Worm (Caenorhabditis elegans): ENCODE measurements around the gene col-72.
A peak's percentile ranks its signal among the peaks of the same experiment; 100 is the strongest.

The col-72 gene

DNA sequence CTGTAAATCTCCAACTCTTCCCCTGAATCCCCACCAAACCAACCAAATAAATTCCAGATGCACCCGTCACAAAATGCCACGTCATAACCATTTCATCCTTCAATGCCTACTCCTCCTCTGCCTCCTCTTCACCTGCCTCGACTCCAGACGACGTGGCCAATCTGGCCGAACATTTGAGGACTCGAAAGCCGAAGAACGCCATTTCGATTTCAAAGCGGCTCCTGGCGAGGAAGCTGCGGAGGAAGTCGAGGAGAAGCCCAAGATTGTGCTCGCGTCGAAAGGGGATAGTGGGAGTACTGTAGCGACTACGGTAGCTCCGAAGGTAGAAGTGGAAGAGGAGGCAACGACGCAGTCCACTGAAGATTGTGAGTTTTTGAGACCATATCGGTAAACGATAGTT is 33.4 kb upstream of the col-72 start, which contains the start of gene lgc-45:
Gene lgc-45, plus strand, starts transcription at position 56 of the 400 bp plus-strand sequence.
- TF ChIP-seq bed-3 (GFP tag; optimal IDR thresholded peaks at IDR 0.05) (no peak), drap-1 (GFP tag; optimal IDR thresholded peaks at IDR 0.05) (no peak), pha-4 (tag; optimal IDR thresholded peaks at IDR 0.05) (no peak), lin-32 (GFP tag; optimal IDR thresholded peaks at IDR 0.05) (no peak), lsy-2 (tag; optimal IDR thresholded peaks at IDR 0.05) (no peak), blmp-1 (tag; optimal IDR thresholded peaks at IDR 0.05) (no peak), mab-5 (tag; optimal IDR thresholded peaks at IDR 0.05) (no peak), nhr-76 (tag; optimal IDR thresholded peaks at IDR 0.05) (no peak), elt-3 (tag; optimal IDR thresholded peaks at IDR 0.05) (no peak), nhr-12 (tag; optimal IDR thresholded peaks at IDR 0.05) (no peak), snpc-4 (tag; optimal IDR thresholded peaks at IDR 0.05) (no peak), cnd-1 (tag; optimal IDR thresholded peaks at IDR 0.05) (no peak), tbx-8 (GFP tag; optimal IDR thresholded peaks at IDR 0.05) (no peak), ces-1 (GFP tag; optimal IDR thresholded peaks at IDR 0.05) (no peak), nhr-237 (tag; optimal IDR thresholded peaks at IDR 0.05) (no peak), ham-2 (GFP tag; optimal IDR thresholded peaks at IDR 0.05) (no peak), mls-2 (tag; optimal IDR thresholded peaks at IDR 0.05) (no peak)

DNA sequence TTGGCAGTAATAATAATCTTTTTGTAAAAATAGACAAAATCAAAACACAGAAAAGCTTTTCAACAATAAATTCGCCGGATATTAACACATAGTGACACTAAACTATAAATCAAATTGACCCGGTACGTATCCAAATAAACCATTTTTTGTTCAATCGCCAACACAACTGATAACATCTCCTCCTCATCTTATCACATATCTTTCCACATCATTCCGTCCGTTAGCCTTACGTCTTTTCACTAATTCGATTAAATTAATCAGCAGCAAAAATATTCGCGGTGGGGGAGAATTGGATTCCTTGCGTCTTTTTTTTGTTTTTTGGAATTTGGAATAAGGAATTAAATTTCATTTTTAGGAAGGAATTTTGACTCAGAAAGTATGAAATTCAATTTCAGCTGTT is 32.6 kb upstream of the col-72 start:
- TF ChIP-seq flh-1 (GFP tag; optimal IDR thresholded peaks at IDR 0.05) (no peak), unc-120 (tag; optimal IDR thresholded peaks at IDR 0.05; ENCODE audit: poor library complexity, severe bottlenecking) (no peak), nhr-28 (tag; optimal IDR thresholded peaks at IDR 0.05) (no peak)

DNA sequence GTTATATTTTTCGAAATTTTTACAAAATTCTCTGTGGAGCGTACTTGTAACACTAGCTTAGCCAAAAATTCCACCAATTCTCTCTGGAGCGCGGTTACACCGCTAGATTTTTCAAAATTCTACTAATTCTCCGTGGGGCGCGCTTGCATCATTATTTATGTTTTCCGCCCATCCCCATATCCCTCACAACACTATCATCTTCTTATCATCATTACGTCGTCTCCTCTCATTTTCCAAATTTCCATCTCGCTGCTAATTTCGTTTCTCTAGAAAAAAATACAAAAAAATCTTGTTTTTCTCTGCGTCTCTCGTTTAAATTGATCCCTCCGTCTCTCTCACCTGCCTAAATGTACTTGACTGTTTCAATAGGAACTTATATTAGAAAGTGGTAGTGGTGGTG is 31.3 kb upstream of the col-72 start:
- TF ChIP-seq ceh-43 (GFP tag; optimal IDR thresholded peaks at IDR 0.05) (no peak), unc-62 (GFP tag; optimal IDR thresholded peaks at IDR 0.05) (no peak), blmp-1 (tag; optimal IDR thresholded peaks at IDR 0.05) (no peak), drap-1 (GFP tag; optimal IDR thresholded peaks at IDR 0.05) (no peak), sem-2 (GFP tag; optimal IDR thresholded peaks at IDR 0.05) (no peak), mab-5 (tag; optimal IDR thresholded peaks at IDR 0.05) (no peak), elt-1 (tag; optimal IDR thresholded peaks at IDR 0.05; ENCODE audit: borderline replicate concordance, insufficient read depth) (no peak)

DNA sequence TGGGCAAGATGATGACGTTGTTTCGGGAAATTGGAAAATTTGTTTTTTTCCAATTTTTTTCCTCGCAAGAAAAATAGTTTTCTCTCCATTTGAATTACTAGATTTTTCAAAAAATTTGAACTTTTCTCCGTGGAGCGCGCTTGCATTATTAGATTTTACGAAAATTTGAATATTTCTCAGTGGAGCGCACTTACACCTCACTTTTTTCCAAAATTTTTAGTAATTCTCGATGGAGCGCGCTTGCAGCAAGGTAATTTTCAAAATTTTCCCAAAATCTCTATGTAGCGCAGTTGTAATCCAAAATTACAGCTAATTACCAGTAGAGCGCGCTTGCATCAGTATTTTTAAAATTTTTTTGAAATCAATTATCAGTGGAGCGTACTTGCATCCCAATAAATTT is 30.7 kb upstream of the col-72 start:
- TF ChIP-seq mls-2 (tag; optimal IDR thresholded peaks at IDR 0.05) (no peak), lsy-2 (tag; optimal IDR thresholded peaks at IDR 0.05) (no peak), mep-1 (tag; optimal IDR thresholded peaks at IDR 0.05) (no peak), bed-3 (GFP tag; optimal IDR thresholded peaks at IDR 0.05) (no peak), sem-2 (GFP tag; optimal IDR thresholded peaks at IDR 0.05) (no peak), tbx-8 (GFP tag; optimal IDR thresholded peaks at IDR 0.05) (no peak), elt-1 (tag; optimal IDR thresholded peaks at IDR 0.05; ENCODE audit: borderline replicate concordance, insufficient read depth) (no peak), ztf-11 (tag; optimal IDR thresholded peaks at IDR 0.05) (no peak), nhr-237 (tag; optimal IDR thresholded peaks at IDR 0.05) (no peak), nhr-2 (tag; optimal IDR thresholded peaks at IDR 0.05) (no peak)

DNA sequence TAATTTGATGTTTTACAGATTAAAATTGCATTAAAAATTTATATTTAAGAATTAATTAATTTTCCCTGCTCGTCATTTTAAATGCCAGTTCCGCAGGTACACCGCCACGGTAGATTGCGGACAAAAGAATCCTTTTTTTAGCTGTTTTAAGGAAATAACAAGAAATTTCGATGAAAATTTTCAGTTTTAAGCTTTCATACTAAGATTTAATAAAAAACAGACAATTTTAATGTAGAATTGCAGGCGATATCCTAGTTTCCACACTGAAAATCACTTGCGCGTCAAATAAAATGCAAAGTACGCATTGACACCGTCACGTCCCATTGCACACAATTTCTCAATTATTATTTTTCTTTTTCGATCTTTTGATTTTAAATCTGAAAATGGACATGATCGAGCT is 29.5 kb upstream of the col-72 start, which contains the start of gene dnc-3:
Gene dnc-3, plus strand, starts transcription at position 272 of the 400 bp plus-strand sequence.
- no peak for TF ChIP-seq elt-3 (tag; optimal IDR thresholded peaks at IDR 0.05)
- peak; percentile 17 for TF ChIP-seq ceh-43 (GFP tag; optimal IDR thresholded peaks at IDR 0.05)
- no peak for TF ChIP-seq zip-8 (tag; optimal IDR thresholded peaks at IDR 0.05)
- no peak for TF ChIP-seq ztf-11 (tag; optimal IDR thresholded peaks at IDR 0.05)
- peak; percentile 75 for TF ChIP-seq ces-1 (GFP tag; optimal IDR thresholded peaks at IDR 0.05)
- TF ChIP-seq nhr-237 (tag; optimal IDR thresholded peaks at IDR 0.05) = peak; percentile 5
- no peak for TF ChIP-seq unc-39 (tag; optimal IDR thresholded peaks at IDR 0.05)
- TF ChIP-seq mep-1 (tag; optimal IDR thresholded peaks at IDR 0.05) = peak; percentile 14
- TF ChIP-seq lsy-2 (tag; optimal IDR thresholded peaks at IDR 0.05) = peak; percentile 29

DNA sequence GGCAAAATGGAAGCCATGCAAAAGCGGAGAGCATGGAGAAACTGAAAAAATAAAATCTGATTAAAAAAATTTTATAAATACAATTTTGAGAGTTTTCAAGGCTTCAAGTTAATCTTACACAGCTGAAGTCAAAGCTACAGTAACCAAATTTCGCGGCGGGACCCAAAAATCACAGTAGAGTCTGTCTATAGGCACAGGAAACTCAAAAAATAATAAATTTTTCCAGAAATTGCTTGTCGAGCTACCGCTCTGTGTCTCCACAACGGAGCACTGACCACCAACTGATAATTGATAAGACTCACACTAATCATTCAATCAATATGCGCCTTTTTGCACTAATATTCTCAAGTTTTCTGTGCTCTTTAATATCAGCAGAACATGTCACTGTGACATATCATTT is 26.4 kb upstream of the col-72 start, which contains the start of gene W10G11.19:
Gene W10G11.19, plus strand, starts transcription at position 301 of the 400 bp plus-strand sequence.
- TF ChIP-seq nhr-12 (tag; optimal IDR thresholded peaks at IDR 0.05) (no peak), zip-8 (tag; optimal IDR thresholded peaks at IDR 0.05) (no peak), nhr-28 (tag; optimal IDR thresholded peaks at IDR 0.05) (no peak)

All from whole organism, mixed stage, embryonic.